Worm (Caenorhabditis elegans): Measurements from ENCODE around the gene mrpl-21.
A peak's percentile ranks its signal among the peaks of the same experiment; 100 is the strongest.

The mrpl-21 gene

ce11 chrIII:4237660-4238059 lies 5.7 kb downstream of the mrpl-21 start (continued):
- TF ChIP-seq hlh-17 (GFP tag; optimal IDR thresholded peaks at IDR 0.05; ENCODE audit: borderline replicate concordance), result no peak
- peak; percentile 80 for TF ChIP-seq pax-3 (tag; optimal IDR thresholded peaks at IDR 0.05)
- peak; percentile 89 for TF ChIP-seq irx-1 (tag; optimal IDR thresholded peaks at IDR 0.05)
- peak; percentile 72 for TF ChIP-seq hpl-2 (GFP tag; optimal IDR thresholded peaks at IDR 0.05)
- peak; percentile 91 for TF ChIP-seq C16A3.4 (tag; optimal IDR thresholded peaks at IDR 0.05)
- TF ChIP-seq efl-1 (optimal IDR thresholded peaks at IDR 0.05), result peak; percentile 80 to 84
- peak; percentile 65 to 95 for TF ChIP-seq efl-1 (GFP tag; optimal IDR thresholded peaks at IDR 0.05 in 1 of 2)
- TF ChIP-seq nhr-11 (tag; optimal IDR thresholded peaks at IDR 0.05), result peak; percentile 98
- TF ChIP-seq dpl-1 (GFP tag; optimal IDR thresholded peaks at IDR 0.05), result peak; percentile 64 to 75 (median 68)
- peak; percentile 93 for TF ChIP-seq swsn-7 (tag; optimal IDR thresholded peaks at IDR 0.05)
- TF ChIP-seq lin-39 (tag; optimal IDR thresholded peaks at IDR 0.05), result peak; percentile 19
- TF ChIP-seq ces-1 (GFP tag; optimal IDR thresholded peaks at IDR 0.05), result no peak
- TF ChIP-seq ceh-8 (GFP tag; optimal IDR thresholded peaks at IDR 0.05), result peak; percentile 81
- TF ChIP-seq sup-37 (GFP tag; optimal IDR thresholded peaks at IDR 0.05), result peak; percentile 80
- peak; percentile 92 for TF ChIP-seq xbp-1 (tag; optimal IDR thresholded peaks at IDR 0.05)
- TF ChIP-seq nhr-28 (tag; optimal IDR thresholded peaks at IDR 0.05), result peak; percentile 80
- TF ChIP-seq egl-13 (tag; optimal IDR thresholded peaks at IDR 0.05), result peak; percentile 83
- TF ChIP-seq elt-2 (tag; optimal IDR thresholded peaks at IDR 0.05), result peak; percentile 90
- TF ChIP-seq alr-1 (tag; optimal IDR thresholded peaks at IDR 0.05; ENCODE audit: borderline replicate concordance), result no peak
- TF ChIP-seq lin-13 (GFP tag; optimal IDR thresholded peaks at IDR 0.05), result peak; percentile 91
- TF ChIP-seq F16B12.6 (tag; optimal IDR thresholded peaks at IDR 0.05), result peak; percentile 3
- peak; percentile 79 for TF ChIP-seq sox-4 (tag; optimal IDR thresholded peaks at IDR 0.05)
- TF ChIP-seq efl-3 (GFP tag; optimal IDR thresholded peaks at IDR 0.05), result no peak
- peak; percentile 91 for TF ChIP-seq nhr-90 (tag; optimal IDR thresholded peaks at IDR 0.05; ENCODE audit: poor library complexity)
- TF ChIP-seq rnt-1 (tag; optimal IDR thresholded peaks at IDR 0.05), result peak; percentile 91
- no peak for TF ChIP-seq fkh-4 (tag; optimal IDR thresholded peaks at IDR 0.05; ENCODE audit: borderline replicate concordance)
- peak; percentile 69 for TF ChIP-seq unc-130 (tag; optimal IDR thresholded peaks at IDR 0.05)
- peak; percentile 51 for TF ChIP-seq aha-1 (tag; optimal IDR thresholded peaks at IDR 0.05)
- TF ChIP-seq dsc-1 (tag; optimal IDR thresholded peaks at IDR 0.05), result peak; percentile 85
- no peak for TF ChIP-seq unc-30 (tag; optimal IDR thresholded peaks at IDR 0.05)
- TF ChIP-seq nhr-12 (tag; optimal IDR thresholded peaks at IDR 0.05), result peak; percentile 65
- TF ChIP-seq lin-15B (tag; optimal IDR thresholded peaks at IDR 0.05), result peak; percentile 25
- peak; percentile 65; the same call in 1 of the 2 replicates for TF ChIP-seq ceh-88 (GFP tag; IDR thresholded peaks at IDR 0.05)
- no peak for TF ChIP-seq Y116A8C.19 (tag; optimal IDR thresholded peaks at IDR 0.05; ENCODE audit: borderline replicate concordance)
- peak; percentile 94 for TF ChIP-seq ztf-4 (tag; optimal IDR thresholded peaks at IDR 0.05)
- TF ChIP-seq ceh-63 (GFP tag; optimal IDR thresholded peaks at IDR 0.05), result no peak
- no peak for TF ChIP-seq nhr-84 (tag; optimal IDR thresholded peaks at IDR 0.05)
- TF ChIP-seq lin-35 (GFP tag; optimal IDR thresholded peaks at IDR 0.05), result peak; percentile 79 to 87
- peak; percentile 94 for TF ChIP-seq jun-1 (tag; optimal IDR thresholded peaks at IDR 0.05)
- 0 out of 2 replicates have a peak, but pooled peaks have one; percentile 25 for TF ChIP-seq mab-9 (GFP tag; IDR thresholded peaks at IDR 0.05)
- peak; percentile 66 to 97 for TF ChIP-seq mdl-1 (tag; optimal IDR thresholded peaks at IDR 0.05)
- TF ChIP-seq ceh-90 (tag; optimal IDR thresholded peaks at IDR 0.05), result no peak
- peak; percentile 97 for TF ChIP-seq snu-23 (GFP tag; optimal IDR thresholded peaks at IDR 0.05)
- no peak for TF ChIP-seq tlp-1 (tag; optimal IDR thresholded peaks at IDR 0.05)
- peak; percentile 92 for TF ChIP-seq mep-1 (tag; optimal IDR thresholded peaks at IDR 0.05)
- TF ChIP-seq mef-2 (tag; optimal IDR thresholded peaks at IDR 0.05), result peak; percentile 57
- no peak for TF ChIP-seq vab-15 (tag; optimal IDR thresholded peaks at IDR 0.05)

All from whole organism, L1 larva.